Worm (Caenorhabditis elegans) whole organism, L1 larva: ENCODE measurements around the gene hot-4.
A peak's percentile ranks its signal among the peaks of the same experiment; 100 is the strongest.

Experiments used
- aly-2 ChIP-seq: fragments of 150-350 bp; optimal IDR thresholded peaks from 2 replicates; lab custom pipeline; 2014; ENCODE audit warnings: missing biosample characterization, missing genetic modification characterization
- ama-1 ChIP-seq: fragments of 150-350 bp; optimal IDR thresholded peaks from 2 replicates; lab custom pipeline; 2014
- ceh-63 ChIP-seq: fragments of 200-800 bp; sonication (Bioruptor generic); optimal IDR thresholded peaks from 2 replicates; lab custom pipeline; 2018; ENCODE audit warnings: mild to moderate bottlenecking, missing genetic modification characterization, missing compliant biosample characterization
- ces-1 ChIP-seq: fragments of 150-350 bp; optimal IDR thresholded peaks from 2 replicates; lab custom pipeline; 2014; ENCODE audit warnings: missing biosample characterization, missing genetic modification reagents, missing genetic modification characterization
- elt-2 ChIP-seq: sonication (generic microtip); optimal IDR thresholded peaks from 2 replicates; lab custom pipeline; 2016; ENCODE audit warnings: missing genetic modification characterization, mild to moderate bottlenecking, inconsistent platforms, missing compliant biosample characterization, missing genetic modification reagents
- lin-15B ChIP-seq: fragments of 150-350 bp; sonication (generic microtip); optimal IDR thresholded peaks from 3 replicates; lab custom pipeline; 2014; ENCODE audit warnings: missing biosample characterization, missing genetic modification characterization
- lsy-2 ChIP-seq, 2 experiments: fragments of 150-350 bp; optimal IDR thresholded peaks; 2 replicates each; lab custom pipeline; 2014; ENCODE audit warnings: missing biosample characterization in 2 of 2, missing genetic modification characterization in 2 of 2
- mep-1 ChIP-seq: fragments of 150-350 bp; optimal IDR thresholded peaks from 2 replicates; lab custom pipeline; 2014; ENCODE audit warnings: missing biosample characterization, missing genetic modification characterization
- nhr-237 ChIP-seq: fragments of 150-350 bp; optimal IDR thresholded peaks from 2 replicates; lab custom pipeline; 2014; ENCODE audit warnings: missing biosample characterization, missing genetic modification characterization
- snpc-4 ChIP-seq: fragments of 150-350 bp; optimal IDR thresholded peaks from 2 replicates; lab custom pipeline; 2014; ENCODE audit warnings: missing biosample characterization, missing genetic modification characterization
- ztf-11 ChIP-seq, 2 experiments: sonication (generic microtip); optimal IDR thresholded peaks; 2 replicates each; lab custom pipeline; 2016 to 2017; ENCODE audit warnings: missing genetic modification characterization in 2 of 2, missing biosample characterization in 1 of 2, missing compliant biosample characterization in 1 of 2

DNA sequence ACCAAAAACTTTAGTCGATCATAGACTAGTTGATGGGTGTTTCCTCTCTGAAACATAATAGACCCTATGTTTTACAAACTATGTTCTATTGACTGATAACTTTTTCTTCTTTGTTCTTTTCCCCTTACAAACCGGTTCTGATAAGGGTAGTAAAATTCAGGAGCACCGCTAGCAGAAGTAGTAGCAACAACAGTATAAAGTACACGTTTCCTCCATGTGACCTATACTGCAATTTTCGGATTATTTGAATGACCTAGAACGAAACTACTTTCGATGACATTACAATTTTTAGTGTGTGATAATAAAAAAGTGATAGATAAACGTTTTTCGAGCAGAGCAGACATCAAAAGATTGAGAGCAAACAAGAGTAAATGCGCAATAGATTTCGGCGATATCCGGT is 36.9 kb upstream of the hot-4 start:
- no peak for TF ChIP-seq ceh-63 (GFP tag; lab: Kevin White, UChicago)
- no peak for TF ChIP-seq ztf-11 (tag; optimal IDR thresholded peaks at IDR 0.05; lab: Kevin White, UChicago)
- TF ChIP-seq elt-2 (tag; lab: Kevin White, UChicago) = peak; percentile 96
- TF ChIP-seq ces-1 (GFP tag; lab: Kevin White, UChicago) = no peak
- no peak for TF ChIP-seq nhr-237
- no peak for TF ChIP-seq lsy-2 (tag; optimal IDR thresholded peaks at IDR 0.05; lab: Kevin White, UChicago)
- TF ChIP-seq aly-2 (tag; lab: Kevin White, UChicago) = no peak
- TF ChIP-seq mep-1 = no peak
- TF ChIP-seq snpc-4 (tag; lab: Kevin White, UChicago) = no peak
- no peak for TF ChIP-seq ama-1 (lab: Kevin White, UChicago)
- TF ChIP-seq lin-15B (tag; lab: Kevin White, UChicago) = no peak
